Worm (Caenorhabditis elegans): Measurements from ENCODE around the gene farl-11.
"Not testable (repeated sequence)": the region's sequence is repeated elsewhere in the genome, so short reads cannot be mapped to it uniquely, and the experiment has no call there.

The farl-11 gene

ce11 chrII:7112780-7113179, 7.9 kb upstream of the farl-11 start, which contains the start of gene F10E7.6:
Gene F10E7.6, plus strand, starts transcription at chrII:7113080.
- no peak for TF ChIP-seq unc-62 (GFP tag; optimal IDR thresholded peaks at IDR 0.05)

- TF ChIP-seq unc-62 (GFP tag; optimal IDR thresholded peaks at IDR 0.05): no peak
Observed at ce11 chrII:7111657-7112049, 6.8 kb upstream of the farl-11 start, which contains the start of gene F10E7.5. Gene F10E7.5, plus strand, starts transcription at chrII:7111978.

ce11 chrII:7111012-7111656, 6.3 kb upstream of the farl-11 start:
- no peak for TF ChIP-seq unc-62 (GFP tag; optimal IDR thresholded peaks at IDR 0.05)

ce11 chrII:7109956-7110355, 5.1 kb upstream of the farl-11 start, which contains the start of gene F10E7.9:
Gene F10E7.9, minus strand, starts transcription at chrII:7110056.
- no peak for TF ChIP-seq unc-62 (GFP tag; optimal IDR thresholded peaks at IDR 0.05)

ce11 chrII:7106313-7106712, 1.5 kb upstream of the farl-11 start:
- TF ChIP-seq unc-62 (GFP tag; optimal IDR thresholded peaks at IDR 0.05): no peak

- TF ChIP-seq unc-62 (GFP tag; optimal IDR thresholded peaks at IDR 0.05): no peak
Observed at ce11 chrII:7103111-7103510, 1.7 kb downstream of the farl-11 start.

ce11 chrII:7102288-7102687, 2.5 kb downstream of the farl-11 start:
- TF ChIP-seq unc-62 (GFP tag; optimal IDR thresholded peaks at IDR 0.05): no peak

- TF ChIP-seq unc-62 (GFP tag; optimal IDR thresholded peaks at IDR 0.05): no peak
Observed at ce11 chrII:7100838-7101237, 4.0 kb downstream of the farl-11 start, which contains the start of gene mmaa-1. Gene mmaa-1, minus strand, starts transcription at chrII:7101165.

ce11 chrII:7099231-7099630, 5.6 kb downstream of the farl-11 start:
- no peak for TF ChIP-seq unc-62 (GFP tag; optimal IDR thresholded peaks at IDR 0.05)

ce11 chrII:7098578-7098977, 6.3 kb downstream of the farl-11 start, which contains the start of gene mct-5:
Gene mct-5, minus strand, starts transcription at chrII:7098593.
- no peak for TF ChIP-seq unc-62 (GFP tag; optimal IDR thresholded peaks at IDR 0.05)

ce11 chrII:7095970-7096369, 8.9 kb downstream of the farl-11 start:
- no peak for TF ChIP-seq unc-62 (GFP tag; optimal IDR thresholded peaks at IDR 0.05)

- no peak for TF ChIP-seq unc-62 (GFP tag; optimal IDR thresholded peaks at IDR 0.05)
Observed at ce11 chrII:7093339-7093821, 11.5 kb downstream of the farl-11 start, which contains the start of gene T02G5.3. Gene T02G5.3, plus strand, starts transcription at chrII:7093389.

ce11 chrII:7090852-7091251, 14.0 kb downstream of the farl-11 start:
- TF ChIP-seq unc-62 (GFP tag; optimal IDR thresholded peaks at IDR 0.05): no peak

- TF ChIP-seq unc-62 (GFP tag; optimal IDR thresholded peaks at IDR 0.05): no peak
Observed at ce11 chrII:7090085-7090484, 14.8 kb downstream of the farl-11 start.

ce11 chrII:7084021-7084420, 20.8 kb downstream of the farl-11 start, which contains the start of the genes T02G5.14 and T02G5.15:
Gene T02G5.14, plus strand, starts transcription at chrII:7084321.
Gene T02G5.15, plus strand, starts transcription at chrII:7084321.
- TF ChIP-seq unc-62 (GFP tag; optimal IDR thresholded peaks at IDR 0.05): not testable (repeated sequence)

ce11 chrII:7075564-7076228, 29.1 kb downstream of the farl-11 start, which contains the start of gene T02G5.7:
Gene T02G5.7, plus strand, starts transcription at chrII:7075614.
- no peak for TF ChIP-seq unc-62 (GFP tag; optimal IDR thresholded peaks at IDR 0.05)

ce11 chrII:7073537-7073913, 31.3 kb downstream of the farl-11 start, which contains the start of gene kat-1:
Gene kat-1, plus strand, starts transcription at chrII:7073814.
- no peak for TF ChIP-seq unc-62 (GFP tag; optimal IDR thresholded peaks at IDR 0.05)
